Worm (Caenorhabditis elegans) whole organism, young adult: ENCODE results near the gene F38A1.8.

Experiments
- B0261.1 ChIP-seq: sonication (generic microtip); optimal IDR thresholded peaks from 2 replicates; lab custom pipeline; 2016; ENCODE audit warnings: mild to moderate bottlenecking, missing genetic modification characterization, moderate library complexity, missing compliant biosample characterization
- F10E7.11 ChIP-seq: sonication (generic microtip); optimal IDR thresholded peaks from 2 replicates; lab custom pipeline; 2017; ENCODE audit warnings: mild to moderate bottlenecking, missing genetic modification characterization, moderate library complexity, missing compliant biosample characterization
- F22D6.2 ChIP-seq: sonication (generic microtip); optimal IDR thresholded peaks from 2 replicates; lab custom pipeline; 2016; ENCODE audit warnings: mild to moderate bottlenecking, missing genetic modification characterization, missing compliant biosample characterization
- F33H1.4 ChIP-seq: fragments of 200-800 bp; sonication (Bioruptor generic); IDR thresholded peaks from 2 replicates; pipeline ENCODE4 v1.3.6; 2022; ENCODE audit warnings: missing genetic modification reagents, missing genetic modification characterization, missing compliant biosample characterization
- F52B5.7 ChIP-seq: sonication (generic microtip); optimal IDR thresholded peaks from 2 replicates; lab custom pipeline; 2016; ENCODE audit warnings: mild to moderate bottlenecking, missing genetic modification characterization, missing compliant biosample characterization
- K11D2.4 ChIP-seq: fragments of 200-800 bp; sonication (Bioruptor generic); IDR thresholded peaks from 2 replicates; pipeline ENCODE4 v1.3.6; 2022; ENCODE audit warnings: missing genetic modification reagents, missing genetic modification characterization, missing compliant biosample characterization
- K12H6.12 ChIP-seq: fragments of 200-800 bp; sonication (Bioruptor generic); optimal IDR thresholded peaks from 2 replicates; lab custom pipeline; 2018; ENCODE audit warnings: mild to moderate bottlenecking, missing genetic modification characterization, missing compliant biosample characterization
- T07F8.4 ChIP-seq: sonication (generic microtip); optimal IDR thresholded peaks from 2 replicates; lab custom pipeline; 2016; ENCODE audit warnings: mild to moderate bottlenecking, missing genetic modification characterization, moderate library complexity, missing compliant biosample characterization
- Y53F4B.3 ChIP-seq: fragments of 200-800 bp; sonication (Bioruptor generic); IDR thresholded peaks from 2 replicates; pipeline ENCODE4 v1.3.6; 2022; ENCODE audit warnings: missing genetic modification reagents, missing genetic modification characterization, missing compliant biosample characterization
- Y53G8AR.9 ChIP-seq: fragments of 200-800 bp; sonication (Bioruptor generic); conservative IDR thresholded peaks from 2 replicates; pipeline ENCODE4 v1.3.6; 2022; ENCODE audit warnings: missing genetic modification reagents, missing genetic modification characterization, missing compliant biosample characterization
- Y56A3A.18 ChIP-seq: fragments of 200-800 bp; sonication (Bioruptor generic); IDR thresholded peaks from 2 replicates; pipeline ENCODE4 v1.3.6; 2022; ENCODE audit warnings: missing genetic modification reagents, missing genetic modification characterization, missing compliant biosample characterization
- Y79H2A.3 ChIP-seq: fragments of 200-800 bp; sonication (Bioruptor generic); conservative IDR thresholded peaks from 2 replicates; pipeline ENCODE4 v1.3.6; 2022; ENCODE audit warnings: missing genetic modification reagents, missing genetic modification characterization, missing compliant biosample characterization
- ZK185.1 ChIP-seq: sonication (generic microtip); optimal IDR thresholded peaks from 2 replicates; lab custom pipeline; 2016; ENCODE audit warnings: mild to moderate bottlenecking, missing genetic modification characterization, missing compliant biosample characterization; ENCODE audit not compliant: poor library complexity, severe bottlenecking
- athp-1 ChIP-seq: sonication (generic microtip); optimal IDR thresholded peaks from 2 replicates; lab custom pipeline; 2017; ENCODE audit warnings: mild to moderate bottlenecking, missing genetic modification characterization, missing compliant biosample characterization
- ccch-3 ChIP-seq: fragments of 200-800 bp; sonication (Bioruptor generic); optimal IDR thresholded peaks from 2 replicates; lab custom pipeline; 2018; ENCODE audit warnings: mild to moderate bottlenecking, missing genetic modification characterization, missing compliant biosample characterization
- cebp-2 ChIP-seq: fragments of 200-800 bp; sonication (Bioruptor generic); IDR thresholded peaks from 2 replicates; pipeline ENCODE4 v1.3.6; 2022; ENCODE audit warnings: missing genetic modification characterization, missing compliant biosample characterization
- ceh-40 ChIP-seq: fragments of 200-800 bp; sonication (Bioruptor generic); IDR thresholded peaks from 2 replicates; pipeline ENCODE4 v1.3.6; 2022; ENCODE audit warnings: missing genetic modification characterization, missing compliant biosample characterization
- ceh-91 ChIP-seq: fragments of 200-800 bp; sonication (Bioruptor generic); IDR thresholded peaks from 2 replicates; pipeline ENCODE4 v1.3.6; 2022; ENCODE audit warnings: missing genetic modification reagents, missing genetic modification characterization, missing compliant biosample characterization
- chd-7 ChIP-seq: sonication (generic microtip); optimal IDR thresholded peaks from 2 replicates; lab custom pipeline; 2016; ENCODE audit warnings: mild to moderate bottlenecking, missing genetic modification characterization, moderate library complexity, missing compliant biosample characterization
- die-1 ChIP-seq: sonication (generic microtip); optimal IDR thresholded peaks from 2 replicates; lab custom pipeline; 2016; ENCODE audit warnings: missing genotype, mild to moderate bottlenecking, missing genetic modification characterization, missing compliant biosample characterization
- dox-1 ChIP-seq: fragments of 200-800 bp; sonication (Bioruptor generic); IDR thresholded peaks from 2 replicates; pipeline ENCODE4 v1.3.6; 2022; ENCODE audit warnings: missing genetic modification reagents, missing genetic modification characterization, missing compliant biosample characterization
- dpff-1 ChIP-seq: sonication (generic microtip); optimal IDR thresholded peaks from 2 replicates; lab custom pipeline; 2017; ENCODE audit warnings: mild to moderate bottlenecking, missing genetic modification characterization, missing compliant biosample characterization
- egl-18 ChIP-seq: fragments of 200-800 bp; sonication (Bioruptor generic); IDR thresholded peaks from 2 replicates; pipeline ENCODE4 v1.3.6; 2022; ENCODE audit warnings: missing genetic modification reagents, missing genetic modification characterization, missing compliant biosample characterization
- egl-44 ChIP-seq: fragments of 200-800 bp; sonication (Bioruptor generic); IDR thresholded peaks from 2 replicates; pipeline ENCODE4 v1.3.6; 2022; ENCODE audit warnings: missing genetic modification reagents, missing genetic modification characterization, missing compliant biosample characterization
- let-607 ChIP-seq, 2 experiments: fragments of 200-800 bp in 1 of 2; sonication (Bioruptor generic) in 1 of 2; sonication (generic microtip) in 1 of 2; optimal IDR thresholded peaks; 2 replicates each; lab custom pipeline; 2016 to 2018; ENCODE audit warnings: mild to moderate bottlenecking in 2 of 2, missing compliant biosample characterization in 2 of 2, missing genetic modification characterization in 2 of 2, moderate library complexity in 2 of 2, missing genotype in 1 of 2
- lin-35 ChIP-seq, 3 experiments: fragments of 150-350 bp in 2 of 3; sonication (generic microtip) in 1 of 3; optimal IDR thresholded peaks; 2 replicates each; lab custom pipeline; 2014 to 2018; ENCODE audit warnings: missing biosample characterization in 3 of 3, missing genetic modification characterization in 3 of 3, missing genetic modification reagents in 3 of 3
- lin-40 ChIP-seq: sonication (generic microtip); optimal IDR thresholded peaks from 2 replicates; lab custom pipeline; 2016; ENCODE audit warnings: missing genetic modification characterization, mild to moderate bottlenecking, missing compliant biosample characterization, missing genotype, missing genetic modification reagents
- lin-54 ChIP-seq: fragments of 200-800 bp; sonication (Bioruptor generic); optimal IDR thresholded peaks from 2 replicates; lab custom pipeline; 2018; ENCODE audit warnings: mild to moderate bottlenecking, missing genetic modification characterization, missing compliant biosample characterization
- lsl-1 ChIP-seq: fragments of 200-800 bp; sonication (Bioruptor generic); optimal IDR thresholded peaks from 2 replicates; lab custom pipeline; 2018; ENCODE audit warnings: mild to moderate bottlenecking, missing genetic modification characterization, moderate library complexity, missing compliant biosample characterization
- pha-4 ChIP-seq: fragments of 150-350 bp; sonication (generic microtip); optimal IDR thresholded peaks from 2 replicates; lab custom pipeline; 2014; ENCODE audit warnings: missing biosample characterization, missing genetic modification reagents, missing genetic modification characterization
- rec-8 ChIP-seq, 2 experiments: sonication (generic microtip); optimal IDR thresholded peaks; 2 replicates each; lab custom pipeline; 2016; ENCODE audit warnings: mild to moderate bottlenecking in 2 of 2, missing genetic modification characterization in 2 of 2, missing genetic modification reagents in 2 of 2, missing genotype in 2 of 2, missing biosample characterization in 1 of 2, missing compliant biosample characterization in 1 of 2, moderate library complexity in 1 of 2
- repo-1 ChIP-seq: sonication (generic microtip); optimal IDR thresholded peaks from 2 replicates; lab custom pipeline; 2017; ENCODE audit warnings: mild to moderate bottlenecking, missing genetic modification characterization, missing compliant biosample characterization
- somi-1 ChIP-seq: fragments of 200-800 bp; sonication (Bioruptor generic); optimal IDR thresholded peaks from 2 replicates; lab custom pipeline; 2018; ENCODE audit warnings: mild to moderate bottlenecking, missing genetic modification characterization, missing compliant biosample characterization
- xnd-1 ChIP-seq: sonication (generic microtip); optimal IDR thresholded peaks from 2 replicates; lab custom pipeline; 2016; ENCODE audit warnings: missing genotype, missing genetic modification reagents, missing genetic modification characterization, missing compliant biosample characterization
- zfh-2 ChIP-seq: fragments of 200-800 bp; sonication (Bioruptor generic); conservative IDR thresholded peaks from 2 replicates; pipeline ENCODE4 v1.3.6; 2022; ENCODE audit warnings: missing genetic modification reagents, missing genetic modification characterization, missing compliant biosample characterization
- ztf-25 ChIP-seq: fragments of 200-800 bp; sonication (Bioruptor generic); IDR thresholded peaks from 2 replicates; pipeline ENCODE4 v1.3.6; 2022; ENCODE audit warnings: missing genetic modification reagents, missing genetic modification characterization, missing compliant biosample characterization
- ztf-3 ChIP-seq: fragments of 200-800 bp; sonication (Bioruptor generic); optimal IDR thresholded peaks from 2 replicates; lab custom pipeline; 2018; ENCODE audit warnings: mild to moderate bottlenecking, missing genetic modification characterization, missing compliant biosample characterization

The F38A1.8 gene

ce11 chrIV:1207980-1208379, 31.7 kb downstream of the F38A1.8 start, which contains the start of gene dsl-1:
TSS of gene dsl-1 (minus strand) at chrIV:1208080.
- TF ChIP-seq ceh-91 (GFP tag; lab: Robert Waterston, UW) = no peak
- TF ChIP-seq F22D6.2 (tag; lab: Kevin White, UChicago) = no peak
- TF ChIP-seq Y53G8AR.9 (GFP tag; lab: Robert Waterston, UW) = no peak
- TF ChIP-seq Y79H2A.3 = no peak
- TF ChIP-seq ccch-3 (GFP tag; lab: Kevin White, UChicago) = no peak
- no peak for TF ChIP-seq lin-54
- no peak for TF ChIP-seq repo-1
- no peak for TF ChIP-seq die-1 (tag; lab: Kevin White, UChicago)
- TF ChIP-seq let-607 (tag; optimal IDR thresholded peaks at IDR 0.05; lab: Kevin White, UChicago) = no peak
- no peak for TF ChIP-seq F10E7.11 (tag; lab: Kevin White, UChicago)
- TF ChIP-seq F52B5.7 (tag; lab: Kevin White, UChicago) = no peak
- TF ChIP-seq pha-4 (tag; lab: Kevin White, UChicago) = no peak
- TF ChIP-seq Y53F4B.3 (GFP tag; lab: Robert Waterston, UW) = no peak
- no peak for TF ChIP-seq T07F8.4
- no peak for TF ChIP-seq lin-40 (tag; lab: Kevin White, UChicago)
- TF ChIP-seq somi-1 (GFP tag; lab: Kevin White, UChicago) = no peak
- no peak for TF ChIP-seq lin-35 (GFP tag; optimal IDR thresholded peaks at IDR 0.05; lab: Kevin White, UChicago)
- no peak for TF ChIP-seq dox-1 (GFP tag; lab: Robert Waterston, UW)

- no peak for TF ChIP-seq dpff-1
Measured at ce11 chrIV:1204870-1205269, 34.8 kb downstream of the F38A1.8 start, which contains the start of gene dsl-2. TSS of gene dsl-2 (minus strand) at chrIV:1204970.

- TF ChIP-seq cebp-2 (no peak), zfh-2 (GFP tag; lab: Robert Waterston, UW) (peak; percentile 60; the same call in 1 of the 2 replicates), F33H1.4 (GFP tag; lab: Robert Waterston, UW) (no peak), egl-44 (GFP tag; lab: Robert Waterston, UW) (0 out of 2 replicates have a peak, but pooled peaks have one; percentile 13)
- TF ChIP-seq, all 124 proteins: peak for 2
Measured at ce11 chrIV:1199501-1199900, 40.2 kb downstream of the F38A1.8 start.

- TF ChIP-seq ZK185.1 (no peak), ceh-40 (GFP tag; lab: Robert Waterston, UW) (no peak), egl-18 (GFP tag; lab: Robert Waterston, UW) (no peak), lsl-1 (GFP tag; lab: Kevin White, UChicago) (no peak), athp-1 (no peak), xnd-1 (no peak), rec-8 (tag; optimal IDR thresholded peaks at IDR 0.05; lab: Kevin White, UChicago) (no peak), B0261.1 (tag; lab: Kevin White, UChicago) (no peak), ztf-3 (GFP tag; lab: Kevin White, UChicago) (no peak), Y56A3A.18 (GFP tag; lab: Robert Waterston, UW) (no peak), K12H6.12 (tag; lab: Kevin White, UChicago) (no peak), chd-7 (no peak), ztf-25 (no peak), dpff-1 (no peak), lin-35 (GFP tag; optimal IDR thresholded peaks at IDR 0.05; lab: Kevin White, UChicago) (no peak), K11D2.4 (GFP tag; lab: Robert Waterston, UW) (no peak)
Measured at ce11 chrIV:1192765-1193164, 46.9 kb downstream of the F38A1.8 start, which contains the start of gene spl-3. TSS of gene spl-3 (plus strand) at chrIV:1193065.
